Worm (Caenorhabditis elegans) whole organism, late embryonic: Measurements from ENCODE around the gene nspb-3.
"Not testable (repeated sequence)": the region's sequence is repeated elsewhere in the genome, so short reads cannot be mapped to it uniquely, and the experiment has no call there.

Experiments used
- C08G9.2 ChIP-seq: sonication (generic microtip); optimal IDR thresholded peaks from 2 replicates; lab custom pipeline; 2016; ENCODE audit warnings: mild to moderate bottlenecking, missing genetic modification characterization, moderate library complexity, missing compliant biosample characterization
- C38D4.7 ChIP-seq: fragments of 200-800 bp; sonication (Bioruptor generic); optimal IDR thresholded peaks from 2 replicates; lab custom pipeline; 2018; ENCODE audit warnings: mild to moderate bottlenecking, missing genetic modification characterization, moderate library complexity, missing compliant biosample characterization
- F13H6.1 ChIP-seq: sonication (generic microtip); optimal IDR thresholded peaks from 2 replicates; lab custom pipeline; 2016; ENCODE audit warnings: missing genetic modification characterization, missing compliant biosample characterization
- K09A11.1 ChIP-seq: sonication (generic microtip); optimal IDR thresholded peaks from 2 replicates; lab custom pipeline; 2017; ENCODE audit warnings: antibody characterized with exemption, mild to moderate bottlenecking, missing genetic modification characterization, missing compliant biosample characterization; ENCODE audit not compliant: insufficient read depth
- ahr-1 ChIP-seq: sonication (generic microtip); optimal IDR thresholded peaks from 2 replicates; lab custom pipeline; 2016; ENCODE audit warnings: missing genetic modification characterization, missing compliant biosample characterization
- ceh-18 ChIP-seq: sonication (generic microtip); optimal IDR thresholded peaks from 2 replicates; lab custom pipeline; 2016; ENCODE audit warnings: missing genetic modification characterization, missing compliant biosample characterization
- ceh-19 ChIP-seq: fragments of 200-800 bp; sonication (Bioruptor generic); optimal IDR thresholded peaks from 2 replicates; lab custom pipeline; 2018; ENCODE audit warnings: mild to moderate bottlenecking, missing genetic modification characterization, missing compliant biosample characterization
- ceh-2 ChIP-seq: sonication (generic microtip); optimal IDR thresholded peaks from 2 replicates; lab custom pipeline; 2016; ENCODE audit warnings: missing genotype, missing genetic modification characterization, missing compliant biosample characterization
- ceh-22 ChIP-seq: sonication (generic microtip); optimal IDR thresholded peaks from 2 replicates; lab custom pipeline; 2017; ENCODE audit warnings: missing biosample characterization, missing genetic modification characterization
- ceh-31 ChIP-seq: sonication (generic microtip); optimal IDR thresholded peaks from 2 replicates; lab custom pipeline; 2016; ENCODE audit warnings: missing genetic modification characterization, missing compliant biosample characterization
- ceh-34 ChIP-seq: sonication (generic microtip); optimal IDR thresholded peaks from 2 replicates; lab custom pipeline; 2016; ENCODE audit warnings: mild to moderate bottlenecking, missing genetic modification characterization, missing compliant biosample characterization
- ceh-48 ChIP-seq: sonication (generic microtip); optimal IDR thresholded peaks from 2 replicates; lab custom pipeline; 2016; ENCODE audit warnings: missing genetic modification characterization, inconsistent platforms, missing compliant biosample characterization
- ceh-6 ChIP-seq: fragments of 200-800 bp; sonication (Bioruptor generic); optimal IDR thresholded peaks from 2 replicates; lab custom pipeline; 2018; ENCODE audit warnings: mild to moderate bottlenecking, missing genetic modification characterization, missing compliant biosample characterization
- ceh-9 ChIP-seq: sonication (generic microtip); optimal IDR thresholded peaks from 2 replicates; lab custom pipeline; 2016; ENCODE audit warnings: mild to moderate bottlenecking, missing genetic modification characterization, inconsistent platforms, missing compliant biosample characterization
- dve-1 ChIP-seq: sonication (generic microtip); optimal IDR thresholded peaks from 2 replicates; lab custom pipeline; 2017; ENCODE audit warnings: antibody characterized with exemption, mild to moderate bottlenecking, missing genetic modification characterization, missing compliant biosample characterization
- elt-2 ChIP-seq: sonication (generic microtip); optimal IDR thresholded peaks from 2 replicates; lab custom pipeline; 2016; ENCODE audit warnings: missing genetic modification reagents, missing genetic modification characterization, missing compliant biosample characterization
- ets-4 ChIP-seq: sonication (generic microtip); optimal IDR thresholded peaks from 2 replicates; lab custom pipeline; 2016; ENCODE audit warnings: missing genetic modification characterization, missing compliant biosample characterization
- fax-1 ChIP-seq: sonication (generic microtip); optimal IDR thresholded peaks from 2 replicates; lab custom pipeline; 2016; ENCODE audit warnings: missing genotype, missing genetic modification characterization, missing compliant biosample characterization
- fkh-10 ChIP-seq: fragments of 150-350 bp; optimal IDR thresholded peaks from 2 replicates; lab custom pipeline; 2014; ENCODE audit warnings: missing biosample characterization, missing genetic modification reagents, missing genetic modification characterization
- fkh-6 ChIP-seq: sonication (generic microtip); optimal IDR thresholded peaks from 2 replicates; lab custom pipeline; 2016; ENCODE audit warnings: missing genetic modification characterization, missing compliant biosample characterization
- hlh-15 ChIP-seq: sonication (generic microtip); optimal IDR thresholded peaks from 2 replicates; lab custom pipeline; 2016; ENCODE audit warnings: missing genetic modification characterization, missing compliant biosample characterization
- hlh-30 ChIP-seq: sonication (generic microtip); optimal IDR thresholded peaks from 2 replicates; lab custom pipeline; 2017; ENCODE audit warnings: antibody characterized with exemption, missing genetic modification characterization, missing compliant biosample characterization; ENCODE audit not compliant: insufficient read depth
- hlh-6 ChIP-seq: sonication (generic microtip); optimal IDR thresholded peaks from 2 replicates; lab custom pipeline; 2016; ENCODE audit warnings: missing genotype, missing genetic modification characterization, missing compliant biosample characterization
- madf-2 ChIP-seq: sonication (generic microtip); optimal IDR thresholded peaks from 2 replicates; lab custom pipeline; 2017; ENCODE audit warnings: missing genetic modification characterization, missing compliant biosample characterization
- nfya-1 ChIP-seq: sonication (generic microtip); optimal IDR thresholded peaks from 2 replicates; lab custom pipeline; 2017; ENCODE audit warnings: missing genetic modification characterization, mild to moderate bottlenecking, missing compliant biosample characterization, antibody characterized with exemption, moderate library complexity
- odd-2 ChIP-seq: sonication (generic microtip); optimal IDR thresholded peaks from 2 replicates; lab custom pipeline; 2017; ENCODE audit warnings: antibody characterized with exemption, mild to moderate bottlenecking, missing genetic modification characterization, missing compliant biosample characterization
- pag-3 ChIP-seq: sonication (generic microtip); optimal IDR thresholded peaks from 2 replicates; lab custom pipeline; 2016; ENCODE audit warnings: missing compliant biosample characterization, missing genetic modification characterization, borderline replicate concordance
- pax-1 ChIP-seq: fragments of 150-350 bp; optimal IDR thresholded peaks from 2 replicates; lab custom pipeline; 2014; ENCODE audit warnings: missing biosample characterization, missing genetic modification characterization
- pqm-1 ChIP-seq: sonication (generic microtip); optimal IDR thresholded peaks from 2 replicates; lab custom pipeline; 2016; ENCODE audit warnings: missing genetic modification characterization, missing compliant biosample characterization
- rnt-1 ChIP-seq: sonication (generic microtip); optimal IDR thresholded peaks from 2 replicates; lab custom pipeline; 2016; ENCODE audit warnings: missing genetic modification characterization, missing compliant biosample characterization
- sox-2 ChIP-seq: fragments of 200-800 bp; sonication (Bioruptor generic); IDR thresholded peaks from 2 replicates; pipeline ENCODE4 v1.3.6; 2022; ENCODE audit warnings: missing genetic modification reagents, missing genetic modification characterization, missing compliant biosample characterization
- sox-4 ChIP-seq: sonication (generic microtip); optimal IDR thresholded peaks from 2 replicates; lab custom pipeline; 2017; ENCODE audit warnings: mild to moderate bottlenecking, missing genetic modification characterization, inconsistent platforms, missing compliant biosample characterization
- tbx-2 ChIP-seq: sonication (generic microtip); optimal IDR thresholded peaks from 2 replicates; lab custom pipeline; 2016; ENCODE audit warnings: missing genetic modification characterization, missing compliant biosample characterization
- tbx-7 ChIP-seq: sonication (generic microtip); optimal IDR thresholded peaks from 2 replicates; lab custom pipeline; 2016; ENCODE audit warnings: missing genotype, missing genetic modification characterization, missing compliant biosample characterization
- ttx-3 ChIP-seq: sonication (generic microtip); optimal IDR thresholded peaks from 2 replicates; lab custom pipeline; 2016; ENCODE audit warnings: missing genetic modification reagents, missing genetic modification characterization, missing compliant biosample characterization
- unc-42 ChIP-seq: sonication (generic microtip); optimal IDR thresholded peaks from 2 replicates; lab custom pipeline; 2016; ENCODE audit warnings: missing genotype, missing genetic modification characterization, missing compliant biosample characterization
- unc-55 ChIP-seq: sonication (generic microtip); optimal IDR thresholded peaks from 2 replicates; lab custom pipeline; 2017; ENCODE audit warnings: missing biosample characterization, missing genetic modification reagents, missing genetic modification characterization
- unc-86 ChIP-seq: sonication (generic microtip); optimal IDR thresholded peaks from 2 replicates; lab custom pipeline; 2016; ENCODE audit warnings: missing genetic modification characterization, missing compliant biosample characterization

Gene nspb-3

DNA sequence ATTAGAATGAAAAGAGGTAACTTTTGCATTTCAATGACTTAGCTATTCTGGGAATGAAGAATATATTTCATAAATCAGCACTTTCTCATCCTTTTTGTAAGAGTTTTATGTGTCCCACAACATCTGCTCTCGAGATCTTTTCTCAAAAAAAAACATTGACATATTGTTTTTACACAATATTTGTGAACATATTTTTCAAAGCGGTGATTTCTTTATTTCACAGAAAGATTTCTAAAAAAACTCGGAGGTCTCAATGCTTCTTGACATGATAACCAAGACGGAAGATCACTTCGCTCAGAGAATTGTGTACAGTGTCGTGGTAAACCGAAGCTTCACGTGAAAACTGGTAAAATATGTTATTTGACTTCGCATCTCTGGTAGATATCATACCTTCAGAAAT is 1.1 kb upstream of the nspb-3 start, which contains the start of gene F38A5.22:
TSS of gene F38A5.22 (minus strand) at position 29 of the 400 bp plus-strand sequence.
- TF ChIP-seq ets-4 (tag; lab: Kevin White, UChicago) (no peak), ahr-1 (tag; lab: Kevin White, UChicago) (no peak), hlh-6 (tag; lab: Kevin White, UChicago) (no peak)

DNA sequence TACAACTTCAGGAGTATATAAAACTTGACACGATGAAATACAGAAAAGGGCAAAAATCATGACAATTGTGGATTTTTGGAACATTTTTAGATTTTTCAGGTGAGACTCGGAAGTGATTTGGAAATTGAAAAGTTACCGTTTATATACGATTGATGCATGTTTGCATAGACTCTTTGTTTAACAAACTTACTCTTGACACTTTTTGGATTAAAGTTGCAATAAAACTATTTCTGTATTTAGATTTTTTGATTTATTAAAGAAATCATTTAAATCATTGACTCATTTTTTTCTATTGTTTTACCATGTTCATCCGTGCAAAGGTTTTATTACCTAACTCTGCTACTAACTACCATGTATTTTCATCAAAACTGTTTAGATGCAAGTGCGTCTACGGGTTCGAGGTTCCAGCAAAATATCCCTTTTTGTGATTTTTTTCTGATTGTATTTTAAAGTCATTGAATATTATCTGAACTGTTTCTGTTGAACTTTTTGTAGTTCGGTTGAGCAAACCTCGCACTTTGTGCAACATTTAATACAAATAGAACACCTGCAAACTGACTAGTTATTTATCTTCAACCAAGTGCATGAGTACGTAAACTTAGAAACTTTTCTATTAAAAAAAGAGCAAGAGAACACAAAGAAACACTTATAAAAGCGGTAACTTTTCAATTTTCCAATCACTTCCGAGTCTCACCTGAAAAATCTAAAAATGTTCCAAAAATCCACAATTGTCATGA is 3.6 kb downstream of the nspb-3 start, which contains the start of the genes nspb-1 and nspb-2:
TSS of gene nspb-1 (minus strand) at position 101 of the 737 bp plus-strand sequence.
TSS of gene nspb-2 (plus strand) at position 687 of the 737 bp plus-strand sequence.
- not testable (repeated sequence) for TF ChIP-seq fax-1 (tag; lab: Kevin White, UChicago); sox-4 (tag; lab: Kevin White, UChicago); ceh-9

DNA sequence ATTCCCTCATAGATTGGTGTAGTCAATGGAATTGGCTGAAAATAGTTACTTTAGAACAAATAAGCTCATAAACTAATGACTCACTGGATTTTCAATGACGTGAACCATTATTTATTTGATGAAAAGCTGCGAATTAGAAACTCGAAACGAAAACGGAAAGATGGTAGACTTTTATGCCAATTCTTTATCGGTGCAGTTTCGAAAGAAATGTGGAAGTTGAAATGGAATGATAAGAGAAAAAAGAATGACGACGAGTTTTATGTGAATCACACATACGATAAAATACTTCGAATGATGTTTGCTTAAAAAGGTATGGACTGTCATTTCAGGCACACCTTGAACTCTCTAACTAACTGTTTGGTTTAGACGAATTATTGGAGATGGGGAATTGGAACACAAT is 4.7 kb downstream of the nspb-3 start, which contains the start of the genes lec-11 and irld-7:
TSS of gene lec-11 (minus strand) at position 126 of the 400 bp plus-strand sequence.
TSS of gene irld-7 (plus strand) at position 332 of the 400 bp plus-strand sequence.
- TF ChIP-seq sox-2 (GFP tag; lab: Robert Waterston, UW) = no peak
- no peak for TF ChIP-seq pqm-1 (tag; lab: Kevin White, UChicago)
- no peak for TF ChIP-seq C08G9.2 (tag; lab: Kevin White, UChicago)
- TF ChIP-seq dve-1 (tag; lab: Kevin White, UChicago) = no peak
- no peak for TF ChIP-seq unc-86 (tag; lab: Kevin White, UChicago)
- TF ChIP-seq fkh-10 = no peak
- no peak for TF ChIP-seq ceh-2 (tag; lab: Kevin White, UChicago)
- no peak for TF ChIP-seq hlh-15
- TF ChIP-seq C38D4.7 (GFP tag; lab: Kevin White, UChicago) = no peak
- no peak for TF ChIP-seq pag-3
- TF ChIP-seq K09A11.1 (tag; lab: Kevin White, UChicago) = no peak
- no peak for TF ChIP-seq fkh-6 (tag; lab: Kevin White, UChicago)
- TF ChIP-seq ets-4 (tag; lab: Kevin White, UChicago) = no peak
- TF ChIP-seq ceh-6 (GFP tag; lab: Kevin White, UChicago) = no peak
- no peak for TF ChIP-seq tbx-2 (tag; lab: Kevin White, UChicago)

- TF ChIP-seq tbx-7 (tag; lab: Kevin White, UChicago) = no peak
- TF ChIP-seq ceh-18 (tag; lab: Kevin White, UChicago) = no peak
- TF ChIP-seq ceh-19 (GFP tag; lab: Kevin White, UChicago) = no peak
- no peak for TF ChIP-seq ceh-48
- no peak for TF ChIP-seq ceh-22
- TF ChIP-seq F13H6.1 (tag; lab: Kevin White, UChicago) = no peak
Measured at ce11 chrIV:6588080-6588613, 6.6 kb downstream of the nspb-3 start.

DNA sequence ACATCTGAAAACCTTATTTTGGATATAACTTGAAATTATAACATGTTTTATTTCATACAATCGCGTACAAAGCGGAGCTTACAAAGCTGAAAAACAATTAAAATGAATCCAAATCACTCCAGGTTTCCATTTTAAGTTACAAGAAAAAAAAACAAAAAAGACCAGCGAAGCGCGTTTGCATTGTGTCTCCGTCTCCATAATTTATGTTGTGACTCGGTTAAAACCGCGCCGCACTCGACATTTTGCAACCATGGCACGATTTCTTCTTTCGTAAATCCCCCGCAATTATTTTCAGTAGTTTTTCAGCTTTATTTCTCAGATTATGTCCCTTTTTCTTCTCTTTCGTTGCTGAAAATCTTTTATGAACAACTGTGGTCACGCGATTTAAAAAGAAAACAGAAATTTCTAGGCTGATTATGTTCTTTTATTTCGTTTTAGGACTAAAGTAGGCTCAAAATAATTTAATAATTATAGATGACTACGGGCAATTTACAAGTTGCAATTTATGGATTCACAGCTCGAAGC is 9.3 kb downstream of the nspb-3 start, which contains the start of the genes F38A5.2 and dnj-11:
TSS of gene F38A5.2 (minus strand) at position 4 of the 525 bp plus-strand sequence.
TSS of gene dnj-11 (plus strand) at position 475 of the 525 bp plus-strand sequence.
- TF ChIP-seq tbx-2 (tag; lab: Kevin White, UChicago) (peak; percentile 33), unc-42 (tag; lab: Kevin White, UChicago) (peak; percentile 50), ttx-3 (tag; lab: Kevin White, UChicago) (no peak), odd-2 (no peak), madf-2 (tag; lab: Kevin White, UChicago) (no peak), pax-1 (tag; lab: Kevin White, UChicago) (peak; percentile 71), dve-1 (tag; lab: Kevin White, UChicago) (peak; percentile 42), unc-55 (GFP tag; lab: Kevin White, UChicago) (peak; percentile 27), rnt-1 (tag; lab: Kevin White, UChicago) (peak; percentile 55), nfya-1 (tag; lab: Kevin White, UChicago) (peak; percentile 48), C08G9.2 (tag; lab: Kevin White, UChicago) (no peak), hlh-30 (tag; lab: Kevin White, UChicago) (peak; percentile 14), ceh-31 (tag; lab: Kevin White, UChicago) (peak; percentile 72), ceh-18 (tag; lab: Kevin White, UChicago) (peak; percentile 39), pag-3 (no peak), hlh-15 (no peak), elt-2 (tag; lab: Kevin White, UChicago) (no peak), ceh-34 (tag; lab: Kevin White, UChicago) (peak; percentile 26)
